Worm (Caenorhabditis elegans) whole organism, L1 larva: Measurements from ENCODE around the gene C15C7.4.

Experiments used
- aha-1 ChIP-seq: fragments of 150-350 bp; optimal IDR thresholded peaks from 2 replicates; lab custom pipeline; 2014; ENCODE audit warnings: missing biosample characterization, missing genetic modification characterization
- elt-3 ChIP-seq, 6 experiments: fragments of 150-350 bp in 1 of 6; sonication (generic microtip); optimal IDR thresholded peaks; 2 replicates each; lab custom pipeline; 2017 to 2018; ENCODE audit warnings: missing biosample characterization in 6 of 6, missing genetic modification characterization in 6 of 6, inconsistent platforms in 1 of 6
- grh-1 ChIP-seq: fragments of 200-800 bp; sonication (Bioruptor generic); IDR thresholded peaks from 2 replicates; pipeline ENCODE4 v1.3.6; 2022; ENCODE audit warnings: missing genetic modification reagents, missing genetic modification characterization, missing compliant biosample characterization
- nhr-237 ChIP-seq: fragments of 150-350 bp; optimal IDR thresholded peaks from 2 replicates; lab custom pipeline; 2014; ENCODE audit warnings: missing biosample characterization, missing genetic modification characterization
- nhr-28 ChIP-seq: fragments of 150-350 bp; optimal IDR thresholded peaks from 2 replicates; lab custom pipeline; 2014; ENCODE audit warnings: missing biosample characterization, missing genetic modification characterization
- nhr-47 ChIP-seq: sonication (generic microtip); optimal IDR thresholded peaks from 2 replicates; lab custom pipeline; 2016; ENCODE audit warnings: mild to moderate bottlenecking, missing genetic modification characterization, moderate library complexity, missing compliant biosample characterization
- nhr-76 ChIP-seq: sonication (generic microtip); optimal IDR thresholded peaks from 2 replicates; lab custom pipeline; 2017; ENCODE audit warnings: missing biosample characterization, missing genetic modification characterization
- pax-3 ChIP-seq: fragments of 200-800 bp; sonication (Bioruptor generic); optimal IDR thresholded peaks from 2 replicates; lab custom pipeline; 2018; ENCODE audit warnings: mild to moderate bottlenecking, missing genetic modification characterization, moderate library complexity, missing compliant biosample characterization
- skn-1 ChIP-seq: fragments of 150-350 bp; optimal IDR thresholded peaks from 2 replicates; lab custom pipeline; 2014; ENCODE audit warnings: missing biosample characterization, missing genetic modification characterization
- snpc-4 ChIP-seq: fragments of 150-350 bp; optimal IDR thresholded peaks from 2 replicates; lab custom pipeline; 2014; ENCODE audit warnings: missing biosample characterization, missing genetic modification characterization
- tbx-2 ChIP-seq: sonication (generic microtip); optimal IDR thresholded peaks from 2 replicates; lab custom pipeline; 2016; ENCODE audit warnings: missing genetic modification characterization, missing compliant biosample characterization
- unc-62 ChIP-seq: fragments of 150-350 bp; optimal IDR thresholded peaks from 2 replicates; lab custom pipeline; 2014; ENCODE audit warnings: missing biosample characterization, missing genetic modification reagents, missing genetic modification characterization
- unc-98 ChIP-seq: fragments of 200-800 bp; sonication (Bioruptor generic); IDR thresholded peaks from 2 replicates; pipeline ENCODE4 v1.3.6; 2022; ENCODE audit warnings: missing genetic modification characterization, missing compliant biosample characterization
- ztf-11 ChIP-seq, 2 experiments: sonication (generic microtip); optimal IDR thresholded peaks; 2 replicates each; lab custom pipeline; 2016 to 2017; ENCODE audit warnings: missing genetic modification characterization in 2 of 2, missing biosample characterization in 1 of 2, missing compliant biosample characterization in 1 of 2

- no peak for TF ChIP-seq nhr-237 (tag; lab: Kevin White, UChicago)
- TF ChIP-seq aha-1 (tag; lab: Kevin White, UChicago), result no peak
- TF ChIP-seq unc-62, result no peak
- TF ChIP-seq grh-1, result no peak
- TF ChIP-seq nhr-76 (tag; lab: Kevin White, UChicago), result no peak
- TF ChIP-seq pax-3 (tag; lab: Kevin White, UChicago), result no peak
- TF ChIP-seq skn-1 (tag; lab: Kevin White, UChicago), result no peak
- TF ChIP-seq nhr-47 (tag; lab: Kevin White, UChicago), result peak; percentile 48
- no peak for TF ChIP-seq snpc-4
- no peak for TF ChIP-seq unc-98 (GFP tag; lab: Robert Waterston, UW)
- no peak for TF ChIP-seq nhr-28 (tag; lab: Kevin White, UChicago)
- TF ChIP-seq ztf-11 (tag; optimal IDR thresholded peaks at IDR 0.05; lab: Kevin White, UChicago), result no peak
- TF ChIP-seq elt-3 (tag; optimal IDR thresholded peaks at IDR 0.05; lab: Kevin White, UChicago), result no peak
- no peak for TF ChIP-seq tbx-2 (tag; lab: Kevin White, UChicago)
These were observed 5.7 kb upstream of the C15C7.4 start for ce11 chrX:3139516-3140301.
